Fruit fly (Drosophila melanogaster) whole organism, pupa: ENCODE measurements around the gene CG43339.

Source experiments
- CG10348 ChIP-seq: fragments of 200-800 bp; sonication (Bioruptor generic); IDR thresholded peaks from 2 replicates; pipeline ENCODE4 v1.3.6; 2022; ENCODE audit warnings: missing biosample characterization, missing genetic modification characterization
- CG12605 ChIP-seq: fragments of 200-800 bp; sonication (Bioruptor generic); IDR thresholded peaks from 2 replicates; pipeline ENCODE4 v1.3.6; 2022; ENCODE audit warnings: missing biosample characterization, missing genetic modification characterization
- CG15710 ChIP-seq: fragments of 200-800 bp; sonication (Bioruptor generic); optimal IDR thresholded peaks from 2 replicates; lab custom pipeline; 2018; ENCODE audit warnings: missing biosample characterization, mild to moderate bottlenecking, missing genetic modification characterization, moderate library complexity
- CG8159 ChIP-seq: fragments of 200-800 bp; sonication (Bioruptor generic); optimal IDR thresholded peaks from 3 replicates; lab custom pipeline; 2018; ENCODE audit warnings: missing biosample characterization, mild to moderate bottlenecking, missing genetic modification characterization, moderate library complexity
- CG8301 ChIP-seq: fragments of 200-800 bp; sonication (Bioruptor generic); optimal IDR thresholded peaks from 2 replicates; lab custom pipeline; 2018; ENCODE audit warnings: missing biosample characterization, mild to moderate bottlenecking, missing genetic modification characterization
- EcR ChIP-seq: fragments of 200-800 bp; sonication (Bioruptor generic); optimal IDR thresholded peaks from 3 replicates; lab custom pipeline; 2019; ENCODE audit warnings: missing biosample characterization, missing genetic modification characterization, mild to moderate bottlenecking, moderate library complexity, missing genetic modification reagents
- Ets98B ChIP-seq: fragments of 200-800 bp; sonication (Bioruptor generic); IDR thresholded peaks from 2 replicates; pipeline ENCODE4 v1.3.6; 2022; ENCODE audit warnings: missing biosample characterization, missing genetic modification characterization
- Pif1A ChIP-seq: fragments of 200-800 bp; sonication (Bioruptor generic); optimal IDR thresholded peaks from 3 replicates; lab custom pipeline; 2016; ENCODE audit warnings: missing biosample characterization, missing genetic modification characterization
- gl ChIP-seq: fragments of 200-800 bp; sonication (Bioruptor generic); optimal IDR thresholded peaks from 2 replicates; lab custom pipeline; 2018; ENCODE audit warnings: missing biosample characterization, mild to moderate bottlenecking, missing genetic modification characterization
- rn ChIP-seq: fragments of 200-800 bp; sonication (Bioruptor generic); IDR thresholded peaks from 2 replicates; pipeline ENCODE4 v1.3.6; 2022; ENCODE audit warnings: missing biosample characterization, missing genetic modification characterization

DNA sequence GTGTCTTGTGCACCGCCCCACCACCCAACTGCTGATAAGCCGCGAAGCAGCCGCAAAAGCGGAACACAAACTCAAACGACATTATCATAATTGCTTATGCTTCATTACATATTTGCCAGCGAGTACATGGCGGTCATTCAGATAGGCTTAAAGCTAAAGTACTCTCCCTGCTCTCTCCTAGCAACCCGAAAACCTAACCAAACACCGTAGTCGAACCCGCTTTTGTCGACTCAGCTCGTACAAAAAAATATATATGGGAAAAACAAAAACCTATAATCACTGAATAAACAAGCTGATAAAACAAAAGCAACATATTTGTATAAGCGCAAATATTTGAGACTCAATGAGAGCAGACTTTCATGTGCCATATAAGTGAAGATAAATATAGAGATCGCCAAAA, 46.1 kb downstream of the CG43339 start:
- TF ChIP-seq CG12605 (GFP tag; lab: Robert Waterston, UW) (no peak), CG10348 (GFP tag; lab: Robert Waterston, UW) (no peak), Pif1A (GFP tag; lab: Kevin White, UChicago) (no peak), gl (tag; lab: Kevin White, UChicago) (no peak), rn (GFP tag; lab: Robert Waterston, UW) (no peak), EcR (GFP tag; lab: Kevin White, UChicago) (no peak), CG8159 (tag; lab: Kevin White, UChicago) (no peak), CG15710 (no peak), Ets98B (GFP tag; lab: Robert Waterston, UW) (no peak), CG8301 (tag; lab: Kevin White, UChicago) (no peak)
